Worm (Caenorhabditis elegans) whole organism, L4 larva: ENCODE measurements around the gene R11G11.16.

Experiments used
- F44E2.7 ChIP-seq: fragments of 200-800 bp; sonication (Bioruptor generic); IDR thresholded peaks from 2 replicates; pipeline ENCODE4 v2.1.2; 2022; ENCODE audit warnings: missing genetic modification characterization, missing compliant biosample characterization
- ces-1 ChIP-seq: fragments of 150-350 bp; sonication (generic microtip); optimal IDR thresholded peaks from 4 replicates; lab custom pipeline; 2014; ENCODE audit warnings: missing biosample characterization, missing genetic modification reagents, missing genetic modification characterization
- dmd-8 ChIP-seq: fragments of 200-800 bp; sonication (Bioruptor generic); IDR thresholded peaks from 2 replicates; pipeline ENCODE4 v1.3.6; 2022; ENCODE audit warnings: missing genetic modification characterization, missing compliant biosample characterization
- dve-1 ChIP-seq: sonication (generic microtip); optimal IDR thresholded peaks from 2 replicates; lab custom pipeline; 2017; ENCODE audit warnings: antibody characterized with exemption, mild to moderate bottlenecking, missing genetic modification characterization, missing compliant biosample characterization; ENCODE audit not compliant: insufficient read depth
- nhr-28 ChIP-seq: fragments of 150-350 bp; optimal IDR thresholded peaks from 2 replicates; lab custom pipeline; 2014; ENCODE audit warnings: missing biosample characterization, missing genetic modification characterization
- pqm-1 ChIP-seq: sonication (generic microtip); optimal IDR thresholded peaks from 2 replicates; lab custom pipeline; 2017; ENCODE audit warnings: missing biosample characterization, missing genetic modification characterization

- no peak for TF ChIP-seq pqm-1 (tag; lab: Kevin White, UChicago)
- no peak for TF ChIP-seq nhr-28
- no peak for TF ChIP-seq ces-1 (GFP tag; lab: Kevin White, UChicago)
- no peak for TF ChIP-seq F44E2.7 (GFP tag; lab: Robert Waterston, UW)
- TF ChIP-seq dve-1 (tag; lab: Kevin White, UChicago) = no peak
- TF ChIP-seq dmd-8 (GFP tag; lab: Robert Waterston, UW) = no peak
Observed at ce11 chrV:482860-483259, 42.1 kb downstream of the R11G11.16 start.
